Worm (Caenorhabditis elegans) whole organism, L2 larva: ENCODE measurements around the gene dnc-3.

Source experiments
- aly-2 ChIP-seq: fragments of 150-350 bp; optimal IDR thresholded peaks from 2 replicates; lab custom pipeline; 2014; ENCODE audit warnings: missing biosample characterization, missing genetic modification characterization
- ama-1 ChIP-seq: fragments of 150-350 bp; optimal IDR thresholded peaks from 2 replicates; lab custom pipeline; 2018; ENCODE audit warnings: inconsistent platforms
- ceh-16 ChIP-seq: fragments of 150-350 bp; optimal IDR thresholded peaks from 2 replicates; lab custom pipeline; 2014; ENCODE audit warnings: missing biosample characterization, missing genetic modification characterization
- ceh-82 ChIP-seq: fragments of 150-350 bp; optimal IDR thresholded peaks from 2 replicates; lab custom pipeline; 2014; ENCODE audit warnings: missing biosample characterization, missing genetic modification characterization
- egl-27 ChIP-seq: sonication (generic microtip); optimal IDR thresholded peaks from 3 replicates; lab custom pipeline; 2017; ENCODE audit warnings: missing biosample characterization, missing genetic modification reagents, missing genetic modification characterization
- elt-1 ChIP-seq: fragments of 150-350 bp; optimal IDR thresholded peaks from 2 replicates; lab custom pipeline; 2014; ENCODE audit warnings: missing biosample characterization, missing genetic modification characterization
- nhr-10 ChIP-seq: sonication (generic microtip); optimal IDR thresholded peaks from 2 replicates; lab custom pipeline; 2017; ENCODE audit warnings: missing biosample characterization, missing genetic modification characterization
- nhr-11 ChIP-seq: fragments of 150-350 bp; optimal IDR thresholded peaks from 2 replicates; lab custom pipeline; 2014; ENCODE audit warnings: missing biosample characterization, missing genetic modification characterization
- nhr-12 ChIP-seq: fragments of 150-350 bp; optimal IDR thresholded peaks from 2 replicates; lab custom pipeline; 2014; ENCODE audit warnings: missing biosample characterization, missing genetic modification characterization
- nhr-6 ChIP-seq: fragments of 150-350 bp; optimal IDR thresholded peaks from 2 replicates; lab custom pipeline; 2014; ENCODE audit warnings: missing biosample characterization, missing genetic modification characterization
- nhr-77 ChIP-seq: fragments of 150-350 bp; optimal IDR thresholded peaks from 2 replicates; lab custom pipeline; 2014; ENCODE audit warnings: missing biosample characterization, missing genetic modification characterization
- unc-62 ChIP-seq: fragments of 150-350 bp; optimal IDR thresholded peaks from 2 replicates; lab custom pipeline; 2014; ENCODE audit warnings: missing biosample characterization, missing genetic modification reagents, missing genetic modification characterization
- ztf-11 ChIP-seq: sonication (generic microtip); optimal IDR thresholded peaks from 2 replicates; lab custom pipeline; 2017; ENCODE audit warnings: missing biosample characterization, missing genetic modification characterization

ce11 chrII:3550352-3550751, 3.2 kb upstream of the dnc-3 start, which contains the start of gene W10G11.19:
- no peak for TF ChIP-seq ceh-16 (tag; lab: Kevin White, UChicago)
- TF ChIP-seq elt-1 (tag; lab: Kevin White, UChicago): no peak
- no peak for TF ChIP-seq egl-27
- TF ChIP-seq nhr-11 (tag; lab: Kevin White, UChicago): no peak
- no peak for TF ChIP-seq nhr-77 (tag; lab: Kevin White, UChicago)
- TF ChIP-seq ama-1 (lab: Kevin White, UChicago): no peak
- TF ChIP-seq nhr-10 (tag; lab: Kevin White, UChicago): no peak
- TF ChIP-seq ztf-11 (tag; lab: Kevin White, UChicago): no peak
- TF ChIP-seq nhr-6 (tag; lab: Kevin White, UChicago): no peak
- TF ChIP-seq ceh-82 (tag; lab: Kevin White, UChicago): no peak
- TF ChIP-seq unc-62 (GFP tag; lab: Kevin White, UChicago): no peak
- no peak for TF ChIP-seq aly-2 (tag; lab: Kevin White, UChicago)
- no peak for TF ChIP-seq nhr-12 (tag; lab: Kevin White, UChicago)
